Fruit fly (Drosophila melanogaster): ENCODE data around the gene CG12713.
A peak's percentile ranks its signal among the peaks of the same experiment; 100 is the strongest.

CG12713 gene

DNA sequence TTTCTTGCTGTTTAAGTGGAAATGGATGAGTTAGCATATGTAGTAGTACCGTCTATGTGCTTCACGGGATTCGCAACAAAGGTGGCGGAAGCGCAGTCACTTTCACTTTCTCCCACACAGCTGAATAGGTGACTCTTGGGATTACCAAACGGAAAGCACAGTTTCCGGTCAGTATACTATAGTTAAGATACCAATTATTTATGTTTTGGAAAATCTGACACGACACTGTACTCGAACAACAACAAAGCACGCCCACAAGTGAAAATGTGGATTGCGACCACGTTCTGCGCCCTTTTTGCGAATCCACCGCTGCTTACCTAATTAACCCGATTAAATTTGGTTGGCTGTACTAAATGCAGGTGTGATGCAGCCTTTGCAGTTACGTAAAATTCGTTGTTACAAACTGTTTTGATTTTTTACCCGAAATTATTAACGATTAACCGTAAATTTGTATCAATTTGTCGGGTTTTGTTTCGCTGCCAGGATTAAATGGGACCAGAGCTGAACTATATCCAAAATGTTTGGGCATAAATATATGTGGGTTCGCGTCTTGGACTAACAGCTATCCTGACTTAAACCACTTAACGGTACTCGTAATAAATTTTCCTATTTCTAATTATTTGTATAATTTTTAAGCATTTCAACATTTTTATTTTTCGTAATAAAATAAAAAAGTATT is 2.8 kb downstream of the CG12713 start, which contains the start of gene CG18081 (continued):
- peak; percentile 89 for TF ChIP-seq stwl (tag; optimal IDR thresholded peaks at IDR 0.05)
- no peak for TF ChIP-seq CG12769 (tag; optimal IDR thresholded peaks at IDR 0.05)
- TF ChIP-seq eve (GFP tag; optimal IDR thresholded peaks at IDR 0.05): peak in 1 of 2 experiments; percentile 47
- TF ChIP-seq zf30C (GFP tag; optimal IDR thresholded peaks at IDR 0.05): no peak
- TF ChIP-seq CG7372 (GFP tag; IDR thresholded peaks at IDR 0.05): no peak
- no peak for TF ChIP-seq CG18011 (GFP tag; optimal IDR thresholded peaks at IDR 0.05)
- no peak for TF ChIP-seq dmrt99B (tag; optimal IDR thresholded peaks at IDR 0.05)
- TF ChIP-seq Dref (GFP tag; IDR thresholded peaks at IDR 0.05): no peak; the same call in 1 of the 2 replicates
- TF ChIP-seq Nf-YB (GFP tag; optimal IDR thresholded peaks at IDR 0.05): no peak
- peak; percentile 11 for TF ChIP-seq D19A (tag; optimal IDR thresholded peaks at IDR 0.05)
- no peak for TF ChIP-seq CG7271 (tag; optimal IDR thresholded peaks at IDR 0.05)
- no peak for TF ChIP-seq schlank (tag; optimal IDR thresholded peaks at IDR 0.05)
- no peak for TF ChIP-seq hbn (GFP tag; IDR thresholded peaks at IDR 0.05; ENCODE audit: partially characterized antibody)
- TF ChIP-seq CG10366 (GFP tag; IDR thresholded peaks at IDR 0.05): no peak
- TF ChIP-seq tap (tag; optimal IDR thresholded peaks at IDR 0.05): no peak
- TF ChIP-seq zfh1 (GFP tag; IDR thresholded peaks at IDR 0.05): no peak
- no peak for TF ChIP-seq CG18764 (GFP tag; optimal IDR thresholded peaks at IDR 0.05)
- TF ChIP-seq Dp (GFP tag; optimal IDR thresholded peaks at IDR 0.05): peak; percentile 31
- TF ChIP-seq Taf1 (GFP tag; IDR thresholded peaks at IDR 0.05): no peak
- peak in 1 of 2 experiments; percentile 73 for TF ChIP-seq Pdp1 (GFP tag; optimal IDR thresholded peaks at IDR 0.05)
- TF ChIP-seq CG7839 (tag; optimal IDR thresholded peaks at IDR 0.05): no peak
- TF ChIP-seq bcd (GFP tag; optimal IDR thresholded peaks at IDR 0.05): no peak
- TF ChIP-seq CG7928 (GFP tag; optimal IDR thresholded peaks at IDR 0.05): no peak
- TF ChIP-seq pzg (GFP tag; optimal IDR thresholded peaks at IDR 0.05): peak; percentile 77
- TF ChIP-seq dm (GFP tag; optimal IDR thresholded peaks at IDR 0.05): peak; percentile 15
- no peak for TF ChIP-seq gem (tag; optimal IDR thresholded peaks at IDR 0.05)
- TF ChIP-seq CG6254 (GFP tag; optimal IDR thresholded peaks at IDR 0.05): no peak
- no peak for TF ChIP-seq chm (GFP tag; IDR thresholded peaks at IDR 0.05)
- TF ChIP-seq Dbx (GFP tag; IDR thresholded peaks at IDR 0.05): no peak
- peak; percentile 60 for TF ChIP-seq HmgZ (tag; optimal IDR thresholded peaks at IDR 0.05)
- no peak for TF ChIP-seq Mrtf (GFP tag; IDR thresholded peaks at IDR 0.05)
- peak; percentile 58 for TF ChIP-seq gro (GFP tag; optimal IDR thresholded peaks at IDR 0.05)
- peak; percentile 20 for TF ChIP-seq Sry-δ (GFP tag; optimal IDR thresholded peaks at IDR 0.05)
- peak; percentile 6 for TF ChIP-seq exex (tag; optimal IDR thresholded peaks at IDR 0.05)
- peak; percentile 14 for TF ChIP-seq CHES-1-like (GFP tag; optimal IDR thresholded peaks at IDR 0.05)
- TF ChIP-seq CG2712 (tag; optimal IDR thresholded peaks at IDR 0.05): peak; percentile 24
- peak; percentile 66 for TF ChIP-seq Blimp-1 (GFP tag; optimal IDR thresholded peaks at IDR 0.05)
- TF ChIP-seq gfzf (GFP tag; optimal IDR thresholded peaks at IDR 0.05): peak; percentile 88
- peak; percentile 20 for TF ChIP-seq CG17829 (tag; optimal IDR thresholded peaks at IDR 0.05)
- no peak for TF ChIP-seq CG8388 (GFP tag; optimal IDR thresholded peaks at IDR 0.05)
- no peak for TF ChIP-seq caup (GFP tag; optimal IDR thresholded peaks at IDR 0.05; ENCODE audit: severe bottlenecking)
- no peak for TF ChIP-seq Neu2 (GFP tag; optimal IDR thresholded peaks at IDR 0.05; ENCODE audit: borderline replicate concordance)
- peak; percentile 62 for TF ChIP-seq CG1603 (tag; optimal IDR thresholded peaks at IDR 0.05)
- TF ChIP-seq CG31441 (GFP tag; IDR thresholded peaks at IDR 0.05): 0 out of 2 replicates have a peak, but pooled peaks have one; percentile 25
- TF ChIP-seq Sox102F (GFP tag; optimal IDR thresholded peaks at IDR 0.05): no peak
- TF ChIP-seq Max (GFP tag; optimal IDR thresholded peaks at IDR 0.05): no peak
- TF ChIP-seq ap (GFP tag; IDR thresholded peaks at IDR 0.05): no peak
- no peak for TF ChIP-seq HLHmδ (GFP tag; optimal IDR thresholded peaks at IDR 0.05)
- TF ChIP-seq tx (GFP tag; optimal IDR thresholded peaks at IDR 0.05): no peak

Measured in whole organism, embryonic.